Fruit fly (Drosophila melanogaster): ENCODE data around the gene Moca-cyp.

The Moca-cyp gene

DNA sequence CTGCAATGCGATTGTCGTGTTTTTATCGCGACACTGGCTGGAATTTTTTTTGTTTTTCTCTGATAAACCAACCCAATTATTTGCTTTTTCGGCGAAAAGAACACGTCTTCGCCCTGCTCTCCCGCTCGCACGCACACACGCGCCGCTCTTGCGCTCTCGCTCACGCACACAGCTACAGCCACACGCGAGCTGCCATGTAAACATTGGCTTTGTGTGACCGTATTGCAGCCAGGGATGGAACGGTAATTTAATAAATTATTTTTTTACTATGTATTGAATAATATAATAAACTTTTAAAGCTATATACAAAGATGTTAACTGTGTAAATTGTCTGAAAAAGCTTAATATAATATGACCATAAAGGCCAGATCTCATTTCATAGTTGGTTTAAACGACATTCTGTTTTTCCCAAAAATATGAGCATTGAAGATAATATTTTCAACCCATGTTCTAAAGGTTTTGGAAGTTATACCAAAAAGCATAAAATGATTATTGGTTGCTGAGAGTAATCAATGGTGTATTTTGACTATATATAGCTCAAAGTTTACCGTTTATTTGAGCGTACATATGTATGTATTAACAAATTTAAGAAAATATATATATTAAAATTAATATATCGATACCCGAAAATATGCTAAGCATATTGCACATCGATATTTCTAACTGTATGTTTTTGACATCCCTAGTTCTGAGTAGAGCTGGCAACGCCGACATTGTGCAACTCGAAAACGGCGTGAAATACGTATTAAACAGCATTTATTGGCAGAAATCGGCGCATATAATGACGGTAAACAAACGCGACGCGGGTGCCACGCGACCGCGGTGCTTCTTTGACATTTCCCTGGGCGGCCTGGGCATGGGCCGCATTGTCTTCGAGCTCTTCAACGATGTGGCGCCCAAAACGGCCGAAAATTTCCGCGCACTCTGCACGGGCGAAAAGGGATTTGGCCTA, at the start of gene Moca-cyp, which contains the start of gene Gfat2:
Gene Moca-cyp, plus strand, starts transcription at position 681 of the 952 bp plus-strand sequence.
Gene Gfat2, minus strand, starts transcription at position 112 of the 952 bp plus-strand sequence.
- peak in 1 of 2 experiments; percentile 29 for TF ChIP-seq CTCF (optimal IDR thresholded peaks at IDR 0.05)
- no peak for TF ChIP-seq CG8478 (optimal IDR thresholded peaks at IDR 0.05)

DNA sequence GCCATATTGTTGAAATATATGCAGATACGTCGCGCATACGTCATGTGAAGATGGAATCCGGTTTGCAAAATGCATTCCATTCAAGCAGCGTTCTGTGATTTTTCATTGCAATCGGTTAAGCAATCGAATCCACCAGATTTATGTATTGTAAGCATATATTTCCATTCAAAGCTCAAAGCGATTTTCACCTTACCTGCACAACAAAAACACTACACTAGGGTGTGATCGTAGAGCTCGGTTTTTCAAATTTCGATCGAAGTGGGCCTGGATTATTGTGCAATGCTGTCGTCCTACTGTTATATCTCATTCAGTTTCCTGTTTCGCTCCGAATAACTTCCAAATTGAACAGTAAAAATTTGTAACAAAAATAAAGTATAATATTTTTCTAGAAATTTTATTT, 49.1 kb upstream of the Moca-cyp start, which contains the start of gene Mst98Ca:
Gene Mst98Ca, plus strand, starts transcription at position 301 of the 400 bp plus-strand sequence.
- TF ChIP-seq CTCF (optimal IDR thresholded peaks at IDR 0.05) (no peak), CG8478 (optimal IDR thresholded peaks at IDR 0.05) (no peak)

DNA sequence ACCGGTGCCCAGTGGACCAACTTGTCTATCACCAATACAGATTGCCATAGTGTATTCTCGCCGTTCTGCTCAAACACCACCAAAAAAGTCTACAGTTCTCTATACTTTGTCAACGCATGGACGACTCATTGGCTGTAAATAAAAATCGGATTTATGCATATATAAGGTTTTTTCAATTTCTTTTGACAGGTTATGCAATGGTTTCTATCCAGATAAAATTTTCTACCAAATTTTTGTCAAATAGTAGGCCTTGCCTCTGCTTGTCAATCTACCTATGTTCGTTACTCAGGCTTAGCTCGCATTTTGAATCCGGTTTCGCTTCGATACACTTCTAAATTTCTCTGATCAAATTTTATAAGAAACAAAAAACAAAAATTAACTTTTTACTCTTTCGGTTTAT, 47.6 kb upstream of the Moca-cyp start, which contains the start of gene Mst98Cb:
Gene Mst98Cb, plus strand, starts transcription at position 301 of the 400 bp plus-strand sequence.
- no peak for TF ChIP-seq CG8478 (optimal IDR thresholded peaks at IDR 0.05)
- no peak for TF ChIP-seq CTCF (optimal IDR thresholded peaks at IDR 0.05)

DNA sequence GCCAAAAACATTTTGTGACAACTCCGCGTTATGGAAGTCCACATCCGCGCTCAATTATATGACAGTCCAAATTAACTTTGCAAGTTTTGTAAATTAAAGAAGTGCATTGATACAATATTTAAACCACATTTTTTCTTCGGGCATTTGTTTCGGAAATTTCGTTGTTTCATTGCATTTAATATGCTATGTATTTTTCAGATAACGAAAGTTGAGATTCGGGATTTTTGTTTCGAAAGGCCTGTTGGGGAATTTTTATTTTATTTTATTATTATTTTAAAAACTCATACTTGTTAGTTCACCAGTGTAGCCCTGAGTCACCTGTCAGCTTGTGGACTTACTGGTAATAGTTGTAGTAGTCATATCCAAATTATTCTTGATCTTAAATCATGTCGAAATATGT, 46.4 kb upstream of the Moca-cyp start, which contains the start of gene UQCR-14L:
Gene UQCR-14L, plus strand, starts transcription at position 301 of the 400 bp plus-strand sequence.
- TF ChIP-seq CTCF (optimal IDR thresholded peaks at IDR 0.05) (no peak), CG8478 (optimal IDR thresholded peaks at IDR 0.05) (no peak)

DNA sequence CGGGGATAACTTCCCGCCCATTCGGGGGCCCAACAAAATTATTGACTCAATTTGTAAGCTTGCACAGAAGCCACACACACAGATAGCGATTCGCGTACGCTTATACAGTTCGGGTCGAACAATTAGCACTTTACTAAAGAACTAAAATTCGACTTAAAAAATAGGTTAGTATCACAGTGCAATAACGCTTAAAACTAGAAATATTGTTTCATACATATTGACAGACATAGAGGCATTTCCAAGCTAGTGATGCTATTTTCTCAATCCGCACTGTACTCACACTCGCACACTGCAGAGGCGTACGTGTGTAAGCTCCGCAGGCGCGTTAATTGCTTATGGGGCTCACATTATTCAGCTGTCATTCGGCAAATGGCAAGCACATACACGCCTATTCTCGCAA, 42.6 kb upstream of the Moca-cyp start:
- TF ChIP-seq CG8478 (optimal IDR thresholded peaks at IDR 0.05) (no peak), CTCF (optimal IDR thresholded peaks at IDR 0.05) (no peak)

DNA sequence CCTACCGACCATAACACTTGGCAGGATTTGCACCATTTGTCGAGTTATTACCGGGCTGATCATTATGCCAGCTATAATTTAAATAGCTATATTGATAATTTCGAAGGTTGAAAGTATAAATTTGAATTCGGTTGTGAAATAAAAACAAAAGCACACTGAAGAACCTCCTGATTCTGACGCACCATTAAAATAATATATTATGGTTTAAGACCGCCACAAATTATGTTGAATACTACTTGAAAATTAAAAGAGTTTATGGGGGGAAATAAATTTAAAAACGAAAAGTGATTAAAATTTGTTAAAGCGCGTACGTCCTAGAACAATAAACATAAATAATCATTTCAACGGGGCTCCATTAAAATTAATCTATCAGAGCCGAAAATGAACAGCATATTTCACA, 35.6 kb upstream of the Moca-cyp start, which contains the start of gene CG12516:
Gene CG12516, minus strand, starts transcription at position 101 of the 400 bp plus-strand sequence.
- TF ChIP-seq CG8478 (optimal IDR thresholded peaks at IDR 0.05) (no peak), CTCF (optimal IDR thresholded peaks at IDR 0.05) (no peak)

DNA sequence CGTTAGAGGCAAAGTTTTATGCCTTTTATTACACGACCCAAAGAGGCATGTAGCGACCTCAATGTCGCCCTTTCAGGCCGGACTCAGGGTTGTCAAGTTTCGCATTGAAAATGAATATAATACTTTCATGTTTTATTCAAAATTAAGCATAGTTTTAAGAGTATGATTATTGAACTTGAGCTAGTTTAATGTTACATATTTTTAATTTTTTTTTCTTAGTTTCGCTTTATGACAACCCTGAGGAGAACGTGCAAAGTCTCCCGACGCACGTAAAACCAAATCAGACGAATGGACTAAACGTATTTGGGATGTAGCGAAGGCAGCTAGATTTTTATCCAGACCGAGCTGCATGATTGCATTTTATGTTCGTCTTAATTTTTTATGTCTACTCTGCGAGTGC, 34.2 kb upstream of the Moca-cyp start:
- TF ChIP-seq CTCF (optimal IDR thresholded peaks at IDR 0.05) (no peak), CG8478 (optimal IDR thresholded peaks at IDR 0.05) (no peak)

DNA sequence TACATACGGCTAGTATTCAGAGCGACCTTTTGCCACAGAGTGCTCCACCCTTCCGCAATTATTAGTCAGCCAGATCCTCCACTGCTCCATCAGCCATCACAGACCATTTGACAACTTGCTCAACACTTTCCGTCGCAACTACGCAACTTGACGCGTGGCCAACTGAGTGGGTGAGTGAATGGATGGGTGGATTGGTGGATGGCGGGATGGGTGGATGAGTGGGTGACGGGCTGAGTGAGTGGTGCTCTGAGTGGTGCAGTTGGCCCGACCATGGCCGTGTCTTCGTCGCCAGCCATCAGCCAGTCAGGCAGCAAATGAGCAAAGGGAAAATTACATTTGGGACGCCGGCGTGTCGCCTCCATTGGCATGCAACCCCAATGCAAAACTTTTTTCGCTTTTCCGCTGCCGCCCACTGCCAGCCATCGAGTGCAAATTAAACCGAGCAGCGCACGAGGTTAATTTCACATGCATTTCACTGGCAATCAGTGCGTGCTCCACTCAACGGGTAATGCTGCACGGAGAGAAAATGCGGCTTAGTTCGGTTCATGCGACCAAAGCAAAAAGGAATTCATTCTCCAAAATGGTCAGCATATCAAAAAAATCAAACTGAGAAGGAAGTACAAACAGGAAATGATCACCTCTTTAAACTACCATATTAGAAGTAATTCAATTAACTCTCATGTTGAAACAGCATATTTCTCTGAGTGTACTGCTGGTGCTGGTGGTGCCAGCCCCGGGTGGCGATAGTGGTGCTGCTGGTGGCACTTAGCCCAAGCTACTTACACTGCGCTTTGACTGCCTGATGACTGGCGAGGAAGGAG, 32.0 kb upstream of the Moca-cyp start:
- TF ChIP-seq CG8478 (optimal IDR thresholded peaks at IDR 0.05) (no peak), CTCF (optimal IDR thresholded peaks at IDR 0.05) (no peak)

DNA sequence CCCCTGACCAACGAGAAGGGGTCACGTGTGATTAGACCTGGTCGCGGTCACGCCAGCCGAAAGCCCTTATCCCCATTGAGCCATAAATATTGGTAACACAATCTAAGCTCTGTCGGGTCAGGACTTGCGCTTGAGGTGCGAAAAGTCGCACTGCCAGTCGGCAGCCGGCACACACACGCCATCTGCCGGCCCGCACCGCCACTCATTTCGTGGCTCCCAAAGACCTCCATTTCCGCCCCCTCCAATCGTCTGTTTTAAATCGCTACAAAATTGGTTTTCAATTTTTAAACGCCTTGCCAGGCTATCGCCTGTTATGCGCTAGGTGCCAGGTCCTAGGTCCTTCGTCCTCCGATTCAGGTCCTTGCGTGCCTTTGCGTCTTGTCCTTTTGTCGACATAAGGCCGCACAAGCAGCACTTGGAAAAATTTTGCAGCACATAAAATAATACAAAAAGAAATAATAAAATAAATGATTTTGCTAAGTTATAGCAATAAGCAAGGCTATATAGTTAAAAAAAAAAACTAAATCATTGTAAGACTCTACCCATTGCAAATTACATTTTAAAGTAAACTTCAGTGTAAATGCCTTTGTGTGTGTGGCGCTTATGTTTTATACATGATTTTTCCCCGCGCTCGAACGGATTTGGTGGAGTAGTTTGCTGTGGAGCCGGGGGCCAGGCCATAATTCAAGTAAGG, 22.8 kb upstream of the Moca-cyp start:
- peak; percentile 76 to 83 for TF ChIP-seq CTCF (optimal IDR thresholded peaks at IDR 0.05)
- no peak for TF ChIP-seq CG8478 (optimal IDR thresholded peaks at IDR 0.05)

DNA sequence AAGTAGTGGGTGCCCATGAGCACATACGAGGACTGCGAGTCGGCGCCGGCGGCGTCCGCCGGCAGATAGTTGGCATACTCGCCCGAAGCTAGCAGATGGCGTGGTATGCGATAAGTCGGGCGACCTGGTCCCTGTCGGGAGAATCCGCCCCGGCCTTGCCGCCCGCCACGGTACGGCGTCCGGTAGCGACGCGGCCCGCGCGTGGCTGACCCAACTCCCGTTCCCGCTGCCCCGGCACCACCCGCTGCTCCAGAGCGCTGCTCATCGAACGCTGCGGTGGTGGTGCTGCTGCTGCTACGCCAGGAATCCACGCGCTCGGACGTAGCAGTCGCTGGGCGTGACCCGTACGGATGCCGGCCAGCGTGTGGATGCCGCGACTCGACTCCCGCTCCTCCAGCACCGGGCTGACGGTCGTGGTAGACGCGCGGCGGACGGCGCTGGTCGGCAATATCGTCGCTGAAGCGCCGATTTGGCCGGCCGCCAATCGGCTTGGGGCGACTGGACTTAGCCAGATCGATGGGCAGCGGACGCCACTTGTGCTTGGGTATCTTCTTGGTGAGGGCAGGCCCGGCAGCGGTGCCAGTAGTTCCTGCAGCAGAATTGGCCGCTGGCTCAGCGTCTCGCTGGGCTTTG, 16.3 kb upstream of the Moca-cyp start:
- TF ChIP-seq CG8478 (optimal IDR thresholded peaks at IDR 0.05) = no peak
- TF ChIP-seq CTCF (optimal IDR thresholded peaks at IDR 0.05) = no peak

DNA sequence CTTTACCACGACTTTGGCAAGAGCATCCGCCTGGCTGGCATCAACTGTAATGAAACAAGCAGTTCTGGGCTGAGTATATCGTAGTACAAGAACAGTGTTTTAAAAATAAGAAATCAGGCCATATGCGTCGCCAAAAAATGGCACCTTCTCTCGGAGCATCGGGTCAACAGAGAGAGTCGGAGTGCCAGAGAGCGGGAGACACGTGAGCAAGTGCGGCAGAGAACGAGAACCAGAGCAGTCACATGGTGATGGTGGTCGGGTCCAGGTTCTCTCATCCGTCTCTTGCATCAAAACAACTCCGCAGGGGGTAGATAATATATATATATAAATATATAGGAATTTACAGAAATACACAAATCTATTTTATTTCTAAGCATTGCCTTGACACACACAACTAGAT, 15.3 kb upstream of the Moca-cyp start:
- no peak for TF ChIP-seq CTCF (optimal IDR thresholded peaks at IDR 0.05)
- no peak for TF ChIP-seq CG8478 (optimal IDR thresholded peaks at IDR 0.05)

DNA sequence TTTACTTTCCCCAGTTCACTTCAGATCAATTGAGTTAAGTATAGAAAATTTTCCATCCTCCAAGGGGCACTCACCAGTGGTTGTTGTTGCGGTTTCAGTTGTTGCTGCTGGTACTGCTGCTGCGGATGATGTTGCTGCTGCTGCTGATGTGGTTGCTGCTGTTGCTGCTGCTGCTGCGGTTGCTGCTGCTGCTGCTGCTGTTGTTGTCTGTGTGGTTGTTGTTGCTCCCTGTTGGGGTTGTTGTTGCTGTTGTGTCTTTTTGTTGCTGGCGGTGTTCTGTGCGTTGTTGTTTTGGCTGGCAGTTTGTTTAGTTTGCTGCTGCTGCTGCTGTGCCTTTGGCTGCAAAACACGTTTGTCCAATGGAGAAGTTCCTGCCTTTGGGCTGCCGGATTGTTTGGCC, 14.7 kb upstream of the Moca-cyp start:
- no peak for TF ChIP-seq CG8478 (optimal IDR thresholded peaks at IDR 0.05)
- TF ChIP-seq CTCF (optimal IDR thresholded peaks at IDR 0.05) = no peak

DNA sequence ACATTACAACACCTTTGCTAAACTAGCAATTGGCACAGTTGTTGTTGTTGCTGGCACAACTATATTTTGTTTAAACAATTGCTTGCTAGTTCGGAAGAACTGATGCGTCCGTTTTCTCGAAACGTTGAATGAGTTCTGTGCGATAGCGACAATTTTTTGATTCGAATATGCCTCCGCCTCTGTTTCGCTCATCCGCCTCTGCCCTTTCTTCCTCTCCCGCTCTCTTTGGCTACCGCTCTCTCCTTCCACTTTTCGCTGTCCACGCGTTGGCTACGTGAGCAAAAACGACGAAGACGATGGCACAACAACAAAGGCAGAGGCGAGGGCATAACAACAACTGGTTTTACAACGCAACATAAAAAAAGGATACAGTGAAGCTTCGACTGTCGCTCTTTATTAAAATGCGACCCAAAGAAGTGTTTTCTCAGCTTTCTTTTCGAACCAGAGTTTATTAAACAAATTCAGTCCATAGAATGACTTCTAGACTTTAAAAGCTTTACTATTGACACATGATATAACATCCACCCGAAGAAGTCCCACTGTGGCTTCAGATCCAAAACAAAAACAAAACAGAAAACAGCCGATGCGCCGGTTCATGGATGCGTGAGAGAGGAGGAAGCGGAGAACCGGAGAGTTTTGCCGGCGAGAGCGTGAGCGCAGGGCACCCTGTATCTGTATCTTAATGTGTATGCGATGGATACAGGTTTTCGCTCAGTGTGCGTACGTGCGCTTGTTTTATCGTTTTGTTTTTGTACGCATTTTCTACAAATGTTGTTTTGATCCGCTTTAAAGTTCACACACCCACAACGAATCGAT, 13.8 kb upstream of the Moca-cyp start:
- no peak for TF ChIP-seq CTCF (optimal IDR thresholded peaks at IDR 0.05)
- TF ChIP-seq CG8478 (optimal IDR thresholded peaks at IDR 0.05) = no peak
